Worm (Caenorhabditis elegans): Measurements from ENCODE around the gene arp-6.

- peak; percentile 43 for TF ChIP-seq nhr-25 (tag; optimal IDR thresholded peaks at IDR 0.05)
- no peak for TF ChIP-seq zag-1 (tag; optimal IDR thresholded peaks at IDR 0.05)
- TF ChIP-seq nhr-12 (tag; optimal IDR thresholded peaks at IDR 0.05), result no peak
- no peak for TF ChIP-seq ama-1 (optimal IDR thresholded peaks at IDR 0.05)
- peak; percentile 75 for TF ChIP-seq snpc-4 (tag; optimal IDR thresholded peaks at IDR 0.05)
- peak; percentile 89 for TF ChIP-seq lin-15B (tag; optimal IDR thresholded peaks at IDR 0.05)
- TF ChIP-seq elt-3 (tag; optimal IDR thresholded peaks at IDR 0.05), result no peak
- TF ChIP-seq aly-2 (tag; optimal IDR thresholded peaks at IDR 0.05), result no peak
- no peak for TF ChIP-seq ceh-16 (tag; optimal IDR thresholded peaks at IDR 0.05)
- no peak for TF ChIP-seq jun-1 (tag; optimal IDR thresholded peaks at IDR 0.05)
- TF ChIP-seq fos-1 (tag; optimal IDR thresholded peaks at IDR 0.05), result no peak
- TF ChIP-seq unc-62 (GFP tag; optimal IDR thresholded peaks at IDR 0.05), result no peak
- no peak for TF ChIP-seq elt-1 (tag; optimal IDR thresholded peaks at IDR 0.05)
- no peak for TF ChIP-seq mml-1 (tag; optimal IDR thresholded peaks at IDR 0.05)
These were observed 2.3 kb upstream of the arp-6 start, which contains the start of the genes ubh-4 and algn-6 for ce11 chrII:8039416-8039815.
